Worm (Caenorhabditis elegans) whole organism, dauer: ENCODE measurements around the gene cyld-1.

Source experiments
- unc-62 ChIP-seq: sonication (generic microtip); optimal IDR thresholded peaks from 2 replicates; lab custom pipeline; 2017; ENCODE audit warnings: missing biosample characterization, missing genetic modification reagents, missing genetic modification characterization

cyld-1 gene

DNA sequence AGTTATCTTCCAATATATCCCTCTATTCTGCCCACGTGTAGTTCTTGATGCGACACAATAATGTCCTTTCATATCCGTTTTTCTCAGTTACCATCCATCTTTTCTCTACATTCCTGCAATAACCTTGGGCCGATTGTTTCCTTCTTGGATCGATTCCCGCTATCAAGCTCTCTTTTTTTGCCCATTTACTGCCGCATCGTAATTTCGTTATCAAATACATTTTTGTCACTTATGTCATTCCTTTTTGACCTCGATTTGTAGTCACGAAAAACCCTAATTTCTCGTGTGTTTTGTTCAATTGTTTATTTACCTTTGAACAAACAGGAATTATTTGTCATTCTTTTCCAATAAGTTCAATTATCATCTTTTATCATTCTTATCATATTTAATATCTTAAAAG lies 60.5 kb downstream of the cyld-1 start:
- no peak for TF ChIP-seq unc-62
